Worm (Caenorhabditis elegans) whole organism, L4/young adult: ENCODE results near the gene tag-314.

Experiments
- dao-5 ChIP-seq: sonication (generic microtip); optimal IDR thresholded peaks from 2 replicates; lab custom pipeline; 2016; ENCODE audit warnings: missing genotype, missing genetic modification characterization, moderate library complexity, missing compliant biosample characterization
- him-1 ChIP-seq: sonication (generic microtip); optimal IDR thresholded peaks from 2 replicates; lab custom pipeline; 2016; ENCODE audit warnings: missing genotype, missing genetic modification reagents, missing genetic modification characterization, missing compliant biosample characterization

DNA sequence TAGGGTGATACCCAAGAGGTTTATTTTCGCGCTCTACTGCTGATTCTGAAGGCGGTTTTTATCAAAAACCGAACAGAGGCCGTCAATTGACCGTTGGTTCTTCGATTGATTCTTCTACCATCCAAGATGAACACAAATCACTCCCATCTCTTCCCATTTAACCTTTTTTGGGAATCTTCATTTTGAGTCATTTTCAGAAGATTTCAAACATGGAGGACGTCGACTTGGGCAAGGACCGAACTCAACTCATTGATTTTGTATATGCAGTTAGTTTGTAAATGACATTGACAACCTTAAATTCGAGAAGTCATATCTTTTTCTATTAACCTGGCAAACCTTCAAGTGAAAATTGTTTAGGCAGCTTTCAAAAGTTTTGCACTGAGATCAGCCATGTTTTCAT is 40.2 kb downstream of the tag-314 start, which contains the start of gene AC3.5:
- TF ChIP-seq him-1 (tag; lab: Kevin White, UChicago) (no peak), dao-5 (tag; lab: Kevin White, UChicago) (no peak)
